Fruit fly (Drosophila melanogaster): Measurements from ENCODE around the gene CG4367.

Gene CG4367

dm6 chr3R:20327572-20328483 is 23.1 kb upstream of the CG4367 start, which contains the start of the genes CG4360 and Sirt2 (continued):
- TF ChIP-seq CG34376 (GFP tag; optimal IDR thresholded peaks at IDR 0.05): peak; percentile 15
- TF ChIP-seq hbn (GFP tag; IDR thresholded peaks at IDR 0.05; ENCODE audit: partially characterized antibody): peak; percentile 59
- peak; percentile 77 for TF ChIP-seq MBD-R2 (GFP tag; IDR thresholded peaks at IDR 0.05)
- TF ChIP-seq CG12659 (GFP tag; optimal IDR thresholded peaks at IDR 0.05): peak; percentile 72
- no peak for TF ChIP-seq Ada2b (GFP tag; IDR thresholded peaks at IDR 0.05)
- peak; percentile 11 for TF ChIP-seq CG10431 (GFP tag; optimal IDR thresholded peaks at IDR 0.05)
- peak; percentile 25 for TF ChIP-seq CG1024 (GFP tag; IDR thresholded peaks at IDR 0.05)

dm6 chr3R:20318166-20318690 is 13.5 kb upstream of the CG4367 start:
- TF ChIP-seq CG2120 (GFP tag; optimal IDR thresholded peaks at IDR 0.05) (peak; percentile 6), toy (GFP tag; IDR thresholded peaks at IDR 0.05) (no peak), Nf-YB (GFP tag; optimal IDR thresholded peaks at IDR 0.05) (no peak), CG8944 (GFP tag; optimal IDR thresholded peaks at IDR 0.05) (no peak), CG10267 (tag; optimal IDR thresholded peaks at IDR 0.05) (no peak), CG18599 (GFP tag; optimal IDR thresholded peaks at IDR 0.05) (peak; percentile 3), abd-A (tag; optimal IDR thresholded peaks at IDR 0.05) (no peak), MTF-1 (GFP tag; optimal IDR thresholded peaks at IDR 0.05; ENCODE audit: borderline replicate concordance) (no peak), CG30431 (GFP tag; optimal IDR thresholded peaks at IDR 0.05) (no peak), CG32532 (GFP tag; IDR thresholded peaks at IDR 0.05) (0 out of 2 replicates have a peak, but pooled peaks have one; percentile 7), ase (GFP tag; IDR thresholded peaks at IDR 0.05) (no peak), Abd-B (GFP tag; optimal IDR thresholded peaks at IDR 0.05) (no peak), CG3838 (GFP tag; optimal IDR thresholded peaks at IDR 0.05) (no peak), CG10274 (GFP tag; optimal IDR thresholded peaks at IDR 0.05) (peak; percentile 94), CG7839 (tag; optimal IDR thresholded peaks at IDR 0.05) (no peak), lov (optimal IDR thresholded peaks at IDR 0.05) (no peak), lov (GFP tag; IDR thresholded peaks at IDR 0.05) (no peak), Sox102F (GFP tag; optimal IDR thresholded peaks at IDR 0.05) (no peak), pita (GFP tag; optimal IDR thresholded peaks at IDR 0.05) (no peak), Med (GFP tag) (peak; percentile 77), CG12659 (GFP tag; optimal IDR thresholded peaks at IDR 0.05) (no peak), Trl (optimal IDR thresholded peaks at IDR 0.05) (no peak), Trl (GFP tag; optimal IDR thresholded peaks at IDR 0.05) (no peak), CG7987 (GFP tag; optimal IDR thresholded peaks at IDR 0.05) (no peak), jing (GFP tag; optimal IDR thresholded peaks at IDR 0.05) (no peak), Lim3 (GFP tag; IDR thresholded peaks at IDR 0.05) (no peak), CG18619 (GFP tag; optimal IDR thresholded peaks at IDR 0.05) (no peak), CG10565 (GFP tag; optimal IDR thresholded peaks at IDR 0.05) (no peak), CG32772 (GFP tag; IDR thresholded peaks at IDR 0.05) (no peak), CG15269 (tag; optimal IDR thresholded peaks at IDR 0.05) (peak; percentile 16), YL-1 (GFP tag; optimal IDR thresholded peaks at IDR 0.05) (no peak), Scr (GFP tag; IDR thresholded peaks at IDR 0.05; ENCODE audit: partially characterized antibody) (no peak), CG15479 (GFP tag; optimal IDR thresholded peaks at IDR 0.05) (no peak), CG1529 (GFP tag; optimal IDR thresholded peaks at IDR 0.05) (no peak), CG30403 (GFP tag; optimal IDR thresholded peaks at IDR 0.05) (no peak), CG1024 (GFP tag; IDR thresholded peaks at IDR 0.05) (no peak), BtbVII (GFP tag; optimal IDR thresholded peaks at IDR 0.05) (no peak), dimm (GFP tag; IDR thresholded peaks at IDR 0.05) (no peak), CG8478 (optimal IDR thresholded peaks at IDR 0.05) (no peak)
